Fruit fly (Drosophila melanogaster): Measurements from ENCODE around the gene CG31019.
A peak's percentile ranks its signal among the peaks of the same experiment; 100 is the strongest.

The CG31019 gene

DNA sequence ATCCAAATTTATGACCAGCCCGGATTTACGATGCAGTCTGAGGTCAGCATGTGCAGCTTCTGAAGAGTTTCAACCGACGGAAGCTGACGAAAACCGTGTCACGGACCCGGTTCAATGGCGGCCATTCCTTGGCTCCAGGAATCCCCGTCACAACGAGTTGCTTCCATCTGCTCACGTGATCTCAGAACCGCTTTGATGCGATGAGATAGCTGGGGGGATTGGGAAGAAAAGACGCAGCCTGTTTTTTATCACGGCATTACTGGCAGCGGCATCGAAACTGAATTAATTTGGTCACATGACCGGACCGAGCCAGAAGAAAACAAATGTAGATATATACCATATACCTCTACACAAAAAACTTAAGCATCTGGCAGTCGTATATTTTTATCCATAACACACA, 6.0 kb upstream of the CG31019 start:
- TF ChIP-seq Hr96 (GFP tag; optimal IDR thresholded peaks at IDR 0.05) (no peak), bab1 (GFP tag; optimal IDR thresholded peaks at IDR 0.05) (no peak), kay (GFP tag; ENCODE audit: borderline replicate concordance) (no peak), cnc (optimal IDR thresholded peaks at IDR 0.05) (no peak), cic (GFP tag; optimal IDR thresholded peaks at IDR 0.05) (no peak), toe (GFP tag; optimal IDR thresholded peaks at IDR 0.05) (no peak), tj (GFP tag; optimal IDR thresholded peaks at IDR 0.05) (no peak), Crg-1 (GFP tag; optimal IDR thresholded peaks at IDR 0.05) (no peak), pad (GFP tag; optimal IDR thresholded peaks at IDR 0.05) (no peak), CG11617 (GFP tag; optimal IDR thresholded peaks at IDR 0.05) (no peak), CG33017 (tag; optimal IDR thresholded peaks at IDR 0.05) (no peak)

DNA sequence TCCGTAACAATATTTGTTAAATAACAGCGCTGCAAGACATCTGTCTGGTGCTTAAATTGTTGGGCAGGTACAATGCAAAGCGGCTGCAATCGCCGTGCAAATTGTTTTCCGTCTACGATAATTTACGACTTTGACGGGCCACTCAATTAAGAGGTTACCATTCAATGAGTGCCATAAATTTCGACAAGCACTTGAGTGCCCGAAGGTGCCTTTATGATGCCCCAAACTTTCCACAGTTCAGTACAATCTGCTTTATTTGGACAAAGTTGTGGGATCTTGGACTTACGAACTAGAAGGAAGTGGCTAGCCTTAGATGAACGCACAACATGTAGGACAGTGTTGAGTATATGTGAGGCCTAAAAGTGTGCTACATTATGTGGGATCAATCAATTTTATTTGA, 4.1 kb upstream of the CG31019 start:
- TF ChIP-seq toe (GFP tag; optimal IDR thresholded peaks at IDR 0.05) (no peak), CG33017 (tag; optimal IDR thresholded peaks at IDR 0.05) (no peak), cnc (optimal IDR thresholded peaks at IDR 0.05) (no peak), CG11617 (GFP tag; optimal IDR thresholded peaks at IDR 0.05) (no peak)

- TF ChIP-seq Mnt (GFP tag; optimal IDR thresholded peaks at IDR 0.05) (peak; percentile 49), kay (GFP tag; ENCODE audit: borderline replicate concordance) (peak; percentile 64), ovo (GFP tag; optimal IDR thresholded peaks at IDR 0.05) (no peak), pad (GFP tag; optimal IDR thresholded peaks at IDR 0.05) (peak; percentile 52)
Measured at dm6 chr3R:30599404-30599980, 2.7 kb downstream of the CG31019 start.

DNA sequence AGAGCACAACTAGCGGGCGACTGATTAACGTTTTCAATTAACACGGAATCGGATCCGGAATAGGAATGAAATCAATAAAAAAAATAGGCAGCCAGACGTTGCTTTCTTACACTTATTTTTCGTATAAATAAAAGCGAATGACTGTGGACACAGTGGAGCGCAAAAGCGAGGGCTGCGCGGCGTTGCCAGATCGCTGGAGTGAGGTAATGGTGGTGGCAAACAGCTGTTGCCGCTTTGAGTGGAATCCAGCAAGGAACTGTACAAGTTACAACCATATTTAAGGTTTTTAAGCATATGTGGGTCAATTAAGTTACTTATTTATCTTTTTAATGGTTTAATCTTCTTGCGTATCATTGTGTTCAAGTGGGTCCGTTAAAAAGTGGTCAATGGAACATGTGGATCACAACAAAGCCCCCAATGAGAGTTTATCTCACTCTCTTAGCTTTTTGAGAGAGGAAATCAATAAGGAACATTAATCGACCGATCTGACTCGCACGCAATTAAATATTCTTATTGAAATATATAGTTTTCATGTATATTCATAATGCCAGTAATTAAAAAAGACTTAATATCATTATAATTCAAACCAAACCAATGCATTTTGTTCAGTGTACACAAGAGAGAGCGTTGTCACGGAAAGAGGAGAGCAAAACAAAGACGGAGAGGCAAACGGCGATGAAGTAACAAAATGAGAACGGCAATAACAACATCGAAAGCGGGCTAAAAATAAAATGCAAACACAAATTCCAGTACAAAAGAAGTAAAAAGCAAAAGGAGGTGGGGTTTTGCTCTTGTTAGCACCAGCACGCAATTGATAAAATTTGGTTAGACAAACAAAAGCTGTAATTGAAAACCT, 3.6 kb downstream of the CG31019 start:
- TF ChIP-seq Hr96 (GFP tag; optimal IDR thresholded peaks at IDR 0.05) (peak; percentile 72), Clk (GFP tag; optimal IDR thresholded peaks at IDR 0.05) (peak; percentile 17), CG14711 (tag; optimal IDR thresholded peaks at IDR 0.05) (peak; percentile 69), CG11617 (GFP tag; optimal IDR thresholded peaks at IDR 0.05) (peak; percentile 79), bab1 (GFP tag; optimal IDR thresholded peaks at IDR 0.05) (peak; percentile 82), cic (GFP tag; optimal IDR thresholded peaks at IDR 0.05) (no peak), tj (GFP tag; optimal IDR thresholded peaks at IDR 0.05) (peak; percentile 51), Crg-1 (GFP tag; optimal IDR thresholded peaks at IDR 0.05) (peak; percentile 2), CG7045 (GFP tag; optimal IDR thresholded peaks at IDR 0.05) (peak; percentile 77), CG7101 (tag; optimal IDR thresholded peaks at IDR 0.05) (peak; percentile 87), CG1620 (GFP tag; optimal IDR thresholded peaks at IDR 0.05) (peak; percentile 32), cnc (optimal IDR thresholded peaks at IDR 0.05) (no peak), ovo (GFP tag; optimal IDR thresholded peaks at IDR 0.05) (no peak), toe (GFP tag; optimal IDR thresholded peaks at IDR 0.05) (peak; percentile 52), kay (GFP tag; ENCODE audit: borderline replicate concordance) (peak; percentile 87), CG33017 (tag; optimal IDR thresholded peaks at IDR 0.05) (peak; percentile 86), pad (GFP tag; optimal IDR thresholded peaks at IDR 0.05) (peak; percentile 27), CG5204 (GFP tag; optimal IDR thresholded peaks at IDR 0.05) (peak; percentile 78), CG12768 (GFP tag; optimal IDR thresholded peaks at IDR 0.05) (peak; percentile 72), Mnt (GFP tag; optimal IDR thresholded peaks at IDR 0.05) (peak; percentile 47)

DNA sequence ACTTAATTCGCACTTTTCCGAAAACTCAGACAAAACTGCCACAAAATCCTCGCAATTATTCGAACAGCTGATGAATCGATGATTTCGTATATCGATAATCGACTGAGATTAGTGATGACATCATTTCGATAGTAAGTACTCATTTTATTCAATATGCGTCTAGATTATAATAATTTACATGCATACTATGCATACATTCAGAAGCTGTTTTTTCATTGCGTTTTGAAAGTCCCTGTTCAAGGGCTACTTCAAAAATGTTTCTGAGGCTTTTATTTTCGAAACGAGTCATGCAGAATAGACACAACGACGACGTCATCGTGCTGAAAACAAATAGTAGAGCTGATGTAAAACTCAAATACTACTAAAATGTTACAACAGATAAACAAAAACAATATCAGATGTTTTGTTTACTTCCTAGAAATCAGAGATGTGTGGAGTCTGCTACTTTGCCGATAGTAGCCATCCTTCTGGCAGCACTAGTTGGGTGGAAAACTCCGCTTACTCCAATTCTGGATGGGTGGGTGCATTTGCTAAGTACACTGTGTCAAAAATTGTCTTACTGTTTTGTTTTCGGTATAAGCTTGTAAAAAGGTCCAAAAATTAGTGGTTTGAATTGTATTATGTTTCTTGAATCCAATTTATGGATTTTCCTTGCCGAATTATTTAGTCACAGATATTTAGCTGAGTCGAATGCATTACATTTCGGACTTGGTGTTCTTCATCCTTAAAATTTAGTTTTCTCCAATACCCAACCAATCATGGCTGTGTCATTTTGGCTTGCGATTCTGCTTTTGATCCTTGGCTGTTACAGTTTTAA, 4.8 kb downstream of the CG31019 start, which contains the start of the genes CG2246 and CG31021:
CG2246 (minus strand) TSS at position 50 of the 817 bp plus-strand sequence.
CG31021 (plus strand) TSS at position 767 of the 817 bp plus-strand sequence.
- TF ChIP-seq cic (GFP tag; optimal IDR thresholded peaks at IDR 0.05) (no peak), CG7101 (tag; optimal IDR thresholded peaks at IDR 0.05) (peak; percentile 20), kay (GFP tag; ENCODE audit: borderline replicate concordance) (no peak), CG12768 (GFP tag; optimal IDR thresholded peaks at IDR 0.05) (no peak), cnc (optimal IDR thresholded peaks at IDR 0.05) (no peak), Crg-1 (GFP tag; optimal IDR thresholded peaks at IDR 0.05) (peak; percentile 31), CG7045 (GFP tag; optimal IDR thresholded peaks at IDR 0.05) (peak; percentile 34), bab1 (GFP tag; optimal IDR thresholded peaks at IDR 0.05) (peak; percentile 25), pad (GFP tag; optimal IDR thresholded peaks at IDR 0.05) (peak; percentile 12), CG5204 (GFP tag; optimal IDR thresholded peaks at IDR 0.05) (peak; percentile 72), CG11617 (GFP tag; optimal IDR thresholded peaks at IDR 0.05) (peak; percentile 28), Hr96 (GFP tag; optimal IDR thresholded peaks at IDR 0.05) (peak; percentile 3), CG14711 (tag; optimal IDR thresholded peaks at IDR 0.05) (no peak), ovo (GFP tag; optimal IDR thresholded peaks at IDR 0.05) (peak; percentile 51), toe (GFP tag; optimal IDR thresholded peaks at IDR 0.05) (peak; percentile 65), CG33017 (tag; optimal IDR thresholded peaks at IDR 0.05) (no peak), tj (GFP tag; optimal IDR thresholded peaks at IDR 0.05) (no peak), CG1620 (GFP tag; optimal IDR thresholded peaks at IDR 0.05) (peak; percentile 49), Clk (GFP tag; optimal IDR thresholded peaks at IDR 0.05) (peak; percentile 47), Mnt (GFP tag; optimal IDR thresholded peaks at IDR 0.05) (peak; percentile 11)
